Fruit fly (Drosophila melanogaster) whole organism, embryonic: ENCODE measurements around the gene CG14984.

Source experiments
- B-H2 ChIP-seq: fragments of 200-800 bp; sonication (Bioruptor generic); optimal IDR thresholded peaks from 2 replicates; lab custom pipeline; 2018; ENCODE audit warnings: missing biosample characterization, mild to moderate bottlenecking, missing genetic modification characterization
- CG17612 ChIP-seq: fragments of 200-800 bp; sonication (Bioruptor generic); IDR thresholded peaks from 2 replicates; pipeline ENCODE4 v1.3.6; 2022; ENCODE audit warnings: missing biosample characterization, missing genetic modification characterization
- CG8924 ChIP-seq: fragments of 200-800 bp; optimal IDR thresholded peaks from 3 replicates; lab custom pipeline; 2019; ENCODE audit warnings: missing biosample characterization, mild to moderate bottlenecking, missing genetic modification characterization, moderate library complexity
- Gug ChIP-seq: fragments of 200-800 bp; sonication (Bioruptor generic); IDR thresholded peaks from 4 replicates; pipeline ENCODE4 v1.3.6; 2022; ENCODE audit warnings: missing biosample characterization, missing genetic modification characterization
- crc ChIP-seq: fragments of 200-800 bp; sonication (Bioruptor generic); optimal IDR thresholded peaks from 2 replicates; lab custom pipeline; 2016; ENCODE audit warnings: missing biosample characterization, missing genetic modification characterization
- crol ChIP-seq: fragments of 200-800 bp; sonication (Bioruptor generic); IDR thresholded peaks from 2 replicates; pipeline ENCODE4 v1.3.6; 2022; ENCODE audit warnings: missing biosample characterization, missing genetic modification characterization
- dpn ChIP-seq, 2 experiments: fragments of 200-800 bp; sonication (Bioruptor generic); optimal IDR thresholded peaks; 3 replicates each; lab custom pipeline; 2016; ENCODE audit warnings: missing biosample characterization in 2 of 2, missing genetic modification characterization in 2 of 2
- peb ChIP-seq: fragments of 200-800 bp; sonication (Bioruptor generic); IDR thresholded peaks from 2 replicates; pipeline ENCODE4 v1.3.6; 2022; ENCODE audit warnings: missing biosample characterization, missing genetic modification characterization
- sens ChIP-seq: fragments of 200-800 bp; sonication (Bioruptor generic); peaks from one replicate; lab custom pipeline; 2016; ENCODE audit warnings: missing biosample characterization, missing genetic modification characterization
- sima ChIP-seq: fragments of 200-800 bp; sonication (Bioruptor generic); optimal IDR thresholded peaks from 2 replicates; lab custom pipeline; 2016; ENCODE audit warnings: missing biosample characterization, missing genetic modification characterization
- sqz ChIP-seq: fragments of 200-800 bp; sonication (Bioruptor generic); optimal IDR thresholded peaks from 3 replicates; lab custom pipeline; 2018; ENCODE audit warnings: missing biosample characterization, mild to moderate bottlenecking, missing genetic modification characterization

DNA sequence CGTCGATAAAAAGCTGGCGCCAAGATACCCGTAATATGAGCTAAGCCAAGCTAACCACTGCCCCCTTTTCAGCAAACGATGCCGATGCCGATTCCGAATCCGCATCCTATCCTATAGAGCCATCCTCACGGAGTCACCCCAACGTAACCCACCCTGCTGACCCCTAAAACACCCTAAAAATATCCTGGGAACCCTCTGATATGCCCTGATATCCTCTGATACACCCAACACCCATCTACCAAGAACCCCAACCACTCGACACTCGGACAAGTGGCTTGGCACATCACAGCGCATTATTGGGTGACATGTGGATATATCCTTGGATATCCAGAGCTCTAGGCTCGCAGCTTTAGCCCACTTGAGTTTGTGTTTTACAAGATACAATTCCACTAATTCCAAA lies 49.1 kb upstream of the CG14984 start:
- TF ChIP-seq sens, result no peak
- TF ChIP-seq B-H2 (GFP tag; lab: Kevin White, UChicago), result no peak
- no peak for TF ChIP-seq CG8924
- no peak for TF ChIP-seq crol (GFP tag; lab: Robert Waterston, UW)
- no peak for TF ChIP-seq CG17612 (GFP tag; lab: Robert Waterston, UW)
- no peak for TF ChIP-seq peb (GFP tag; lab: Robert Waterston, UW)
- no peak for TF ChIP-seq Gug (GFP tag; lab: Robert Waterston, UW)
- TF ChIP-seq sima (GFP tag; lab: Kevin White, UChicago), result no peak
- no peak for TF ChIP-seq sqz
- TF ChIP-seq dpn (GFP tag; optimal IDR thresholded peaks at IDR 0.05; lab: Kevin White, UChicago), result no peak
- no peak for TF ChIP-seq crc
